Worm (Caenorhabditis elegans): ENCODE measurements around the gene scl-6.

DNA sequence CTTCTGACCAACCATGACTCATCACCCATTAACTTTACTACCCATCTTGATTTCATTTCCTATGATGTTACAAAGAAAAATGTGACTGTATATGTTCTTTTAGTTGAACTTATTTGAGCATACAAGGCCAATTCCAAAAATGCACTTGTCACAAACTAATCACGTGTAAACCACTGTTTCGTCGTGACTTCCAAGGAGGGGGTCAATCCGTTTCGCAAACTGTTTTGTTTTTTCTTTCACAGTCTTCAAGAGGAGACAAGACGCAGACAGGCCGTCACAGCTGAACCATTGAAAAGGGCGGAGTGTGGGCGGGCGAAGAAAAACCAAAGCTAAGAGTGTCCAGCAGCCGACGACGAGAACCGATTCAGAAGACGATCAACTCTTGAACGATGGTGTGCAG lies 10.6 kb downstream of the scl-6 start, which contains the start of gene C39E9.8:
- TF ChIP-seq jun-1 (tag; optimal IDR thresholded peaks at IDR 0.05) (no peak), nhr-25 (tag; optimal IDR thresholded peaks at IDR 0.05) (peak; percentile 79), zag-1 (tag; optimal IDR thresholded peaks at IDR 0.05) (no peak), skn-1 (tag; optimal IDR thresholded peaks at IDR 0.05) (no peak), mdl-1 (tag; optimal IDR thresholded peaks at IDR 0.05) (no peak), snpc-4 (tag; optimal IDR thresholded peaks at IDR 0.05) (no peak), tbx-2 (tag; optimal IDR thresholded peaks at IDR 0.05) (no peak), fos-1 (tag; optimal IDR thresholded peaks at IDR 0.05) (no peak), egl-27 (tag; optimal IDR thresholded peaks at IDR 0.05) (no peak), nhr-11 (tag; optimal IDR thresholded peaks at IDR 0.05) (no peak), ZK546.5 (tag; optimal IDR thresholded peaks at IDR 0.05) (no peak), ztf-11 (tag; optimal IDR thresholded peaks at IDR 0.05) (no peak)

Data from whole organism, L3 larva.